ENCODE assay signal across 5 fruit fly cellular contexts in the genomic region with DNA sequence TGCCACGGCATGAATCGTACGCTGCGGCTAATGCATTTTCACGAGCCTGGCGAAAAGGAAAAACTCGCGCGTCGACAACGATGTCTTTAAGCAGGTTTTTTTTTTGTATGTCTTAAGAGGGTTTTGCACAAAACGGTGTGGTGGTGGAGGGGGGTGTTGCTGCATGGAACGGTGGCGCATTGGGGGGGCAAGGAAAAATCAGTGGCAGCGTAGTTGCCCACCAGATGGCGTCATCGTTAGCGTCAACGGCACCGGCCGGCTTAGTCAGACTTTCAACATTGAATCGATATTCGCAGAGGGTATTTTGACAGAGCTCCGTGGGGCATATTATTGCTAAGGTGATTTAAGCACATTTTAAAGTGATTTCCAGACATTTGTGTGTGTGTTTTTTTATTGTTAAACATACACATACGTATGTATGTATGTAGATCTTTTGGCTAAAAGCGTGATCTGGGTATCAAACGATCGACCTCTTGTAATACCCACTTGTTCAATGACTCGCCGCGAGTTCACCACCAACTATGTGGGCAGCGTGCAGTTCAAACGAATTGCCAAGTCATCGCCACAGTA.
A peak's percentile ranks its signal among the peaks of the same experiment; 100 is the strongest.
TF ChIP-seq lines count a peak whose summit lies in the region.

No protein-coding gene starts in this region.

- TF ChIP-seq CTCF in S2 (optimal IDR thresholded peaks at IDR 0.05; lab: Kevin White, UChicago): peak; percentile 53 to 65
- peak; percentile 83 for TF ChIP-seq CTCF in whole organism, embryonic (GFP tag; optimal IDR thresholded peaks at IDR 0.05; lab: Kevin White, UChicago)

TF ChIP-seq in whole organism, embryonic, 481 proteins besides CTCF, POLR2A, EP300 and RAD21:
- TF ChIP-seq CG12236 (GFP tag; optimal IDR thresholded peaks at IDR 0.05; lab: Kevin White, UChicago) (no peak), CG6689 (GFP tag; IDR thresholded peaks at IDR 0.05; lab: Robert Waterston, UW) (0 out of 2 replicates have a peak, but pooled peaks have one; percentile 11), CG11456 (GFP tag; IDR thresholded peaks at IDR 0.05; lab: Robert Waterston, UW) (0 out of 3 replicates have a peak, but pooled peaks have one; percentile 30), Hr78 (GFP tag; optimal IDR thresholded peaks at IDR 0.05; lab: Kevin White, UChicago) (no peak), sens (GFP tag; lab: Kevin White, UChicago) (peak; percentile 19), CG10431 (GFP tag; optimal IDR thresholded peaks at IDR 0.05; lab: Kevin White, UChicago) (no peak), prd (optimal IDR thresholded peaks at IDR 0.05; lab: Kevin White, UChicago) (no peak), prd (GFP tag; IDR thresholded peaks at IDR 0.05; lab: Robert Waterston, UW) (0 out of 3 replicates have a peak, but pooled peaks have one; percentile 30), Drgx (GFP tag; IDR thresholded peaks at IDR 0.05; lab: Robert Waterston, UW) (peak; percentile 89), org-1 (GFP tag; optimal IDR thresholded peaks at IDR 0.05; lab: Kevin White, UChicago) (no peak), crol (GFP tag; IDR thresholded peaks at IDR 0.05; lab: Robert Waterston, UW) (peak; percentile 57), CG3847 (GFP tag; IDR thresholded peaks at IDR 0.05; lab: Robert Waterston, UW) (peak; percentile 15; the same call in 1 of the 2 replicates), CG2120 (GFP tag; optimal IDR thresholded peaks at IDR 0.05; lab: Kevin White, UChicago) (no peak), Med (GFP tag; lab: Kevin White, UChicago) (peak; percentile 5), dysf (GFP tag; IDR thresholded peaks at IDR 0.05; lab: Robert Waterston, UW) (0 out of 3 replicates have a peak, but pooled peaks have one; percentile 32)

TF ChIP-seq in whole organism, prepupa, 60 proteins besides CTCF, POLR2A, EP300 and RAD21 (continues in another document):
- TF ChIP-seq OdsH (GFP tag; optimal IDR thresholded peaks at IDR 0.05; lab: Kevin White, UChicago) (peak; percentile 50), ss (GFP tag; optimal IDR thresholded peaks at IDR 0.05; lab: Kevin White, UChicago) (no peak), CG34406 (GFP tag; optimal IDR thresholded peaks at IDR 0.05; lab: Kevin White, UChicago) (no peak), dac (GFP tag; optimal IDR thresholded peaks at IDR 0.05; lab: Kevin White, UChicago) (peak; percentile 41), fkh (GFP tag; optimal IDR thresholded peaks at IDR 0.05; lab: Kevin White, UChicago) (no peak), CG11762 (GFP tag; optimal IDR thresholded peaks at IDR 0.05; lab: Kevin White, UChicago; ENCODE audit: insufficient read depth) (peak; percentile 7), Hr38 (GFP tag; optimal IDR thresholded peaks at IDR 0.05; lab: Kevin White, UChicago) (no peak), CG6792 (GFP tag; optimal IDR thresholded peaks at IDR 0.05; lab: Kevin White, UChicago) (no peak), dsx (GFP tag; optimal IDR thresholded peaks at IDR 0.05; lab: Kevin White, UChicago; ENCODE audit: poor library complexity, severe bottlenecking) (no peak), CG3032 (tag; optimal IDR thresholded peaks at IDR 0.05; lab: Kevin White, UChicago) (no peak), Sox14 (GFP tag; optimal IDR thresholded peaks at IDR 0.05; lab: Kevin White, UChicago) (peak; percentile 26), Blimp-1 (GFP tag; optimal IDR thresholded peaks at IDR 0.05; lab: Kevin White, UChicago) (no peak), CG3919 (GFP tag; optimal IDR thresholded peaks at IDR 0.05; lab: Kevin White, UChicago) (peak; percentile 50), Sox102F (GFP tag; optimal IDR thresholded peaks at IDR 0.05; lab: Kevin White, UChicago) (no peak), vri (GFP tag; optimal IDR thresholded peaks at IDR 0.05; lab: Kevin White, UChicago) (no peak), Lpt (GFP tag; optimal IDR thresholded peaks at IDR 0.05; lab: Kevin White, UChicago) (peak; percentile 80), CG10631 (GFP tag; optimal IDR thresholded peaks at IDR 0.05; lab: Kevin White, UChicago) (peak; percentile 49), CG11902 (GFP tag; optimal IDR thresholded peaks at IDR 0.05; lab: Kevin White, UChicago) (no peak), svp (GFP tag; lab: Kevin White, UChicago) (peak; percentile 55), Ets96B (tag; optimal IDR thresholded peaks at IDR 0.05; lab: Kevin White, UChicago) (no peak), Gug (GFP tag; IDR thresholded peaks at IDR 0.05; lab: Robert Waterston, UW) (peak; percentile 74), Eip75B (GFP tag; optimal IDR thresholded peaks at IDR 0.05; lab: Kevin White, UChicago) (peak; percentile 5), acj6 (GFP tag; optimal IDR thresholded peaks at IDR 0.05; lab: Kevin White, UChicago) (peak; percentile 33)

TF ChIP-seq in whole organism, pupa, 21 proteins besides CTCF, POLR2A, EP300 and RAD21:
- TF ChIP-seq CG10348 (GFP tag; IDR thresholded peaks at IDR 0.05; lab: Robert Waterston, UW) (peak; percentile 65; the same call in 1 of the 2 replicates), Pif1B (GFP tag; optimal IDR thresholded peaks at IDR 0.05; lab: Kevin White, UChicago) (peak; percentile 54), CG14655 (GFP tag; optimal IDR thresholded peaks at IDR 0.05; lab: Kevin White, UChicago) (peak; percentile 71), CG13204 (GFP tag; optimal IDR thresholded peaks at IDR 0.05; lab: Kevin White, UChicago) (peak; percentile 12), rn (GFP tag; IDR thresholded peaks at IDR 0.05; lab: Robert Waterston, UW) (peak; percentile 51), Ets98B (GFP tag; IDR thresholded peaks at IDR 0.05; lab: Robert Waterston, UW) (peak; percentile 90), CG9948 (tag; optimal IDR thresholded peaks at IDR 0.05; lab: Kevin White, UChicago) (no peak), D1 (tag; optimal IDR thresholded peaks at IDR 0.05; lab: Kevin White, UChicago) (no peak), CG4496 (GFP tag; IDR thresholded peaks at IDR 0.05; lab: Robert Waterston, UW) (peak; percentile 94), CG12605 (GFP tag; IDR thresholded peaks at IDR 0.05; lab: Robert Waterston, UW) (peak; percentile 64; the same call in 1 of the 2 replicates), Snoo (tag; optimal IDR thresholded peaks at IDR 0.05; lab: Kevin White, UChicago) (no peak), CG8301 (tag; optimal IDR thresholded peaks at IDR 0.05; lab: Kevin White, UChicago) (peak; percentile 73), CG32121 (GFP tag; IDR thresholded peaks at IDR 0.05; lab: Robert Waterston, UW) (peak; percentile 90), fd96Ca (GFP tag; IDR thresholded peaks at IDR 0.05; lab: Robert Waterston, UW) (peak; percentile 91), Pif1A (GFP tag; optimal IDR thresholded peaks at IDR 0.05; lab: Kevin White, UChicago) (peak; percentile 57)

TF ChIP-seq in whole organism, wandering third instar larva, 38 proteins besides CTCF, POLR2A, EP300 and RAD21:
- TF ChIP-seq foxo (GFP tag; optimal IDR thresholded peaks at IDR 0.05; lab: Kevin White, UChicago): no peak
- peak; percentile 7 for TF ChIP-seq fru (GFP tag; optimal IDR thresholded peaks at IDR 0.05; lab: Kevin White, UChicago)
